Fruit fly (Drosophila melanogaster) whole organism, embryonic: ENCODE results near the gene CG42323.

Experiments used
- Atf6 ChIP-seq: fragments of 200-800 bp; sonication (Bioruptor generic); IDR thresholded peaks from 2 replicates; pipeline ENCODE4 v1.3.6; 2022; ENCODE audit warnings: missing biosample characterization, missing genetic modification characterization
- Bteb2 ChIP-seq: fragments of 200-800 bp; sonication (Bioruptor generic); optimal IDR thresholded peaks from 2 replicates; lab custom pipeline; 2016; ENCODE audit warnings: missing biosample characterization, missing genetic modification characterization
- CG11085 ChIP-seq: fragments of 200-800 bp; sonication (Bioruptor generic); IDR thresholded peaks from 2 replicates; pipeline ENCODE4 v1.3.6; 2022; ENCODE audit warnings: missing biosample characterization, missing genetic modification characterization
- CG12659 ChIP-seq: fragments of 200-800 bp; sonication (Bioruptor generic); optimal IDR thresholded peaks from 3 replicates; lab custom pipeline; 2017; ENCODE audit warnings: mild to moderate bottlenecking, missing biosample characterization, missing genetic modification reagents, missing genetic modification characterization
- CG13296 ChIP-seq: fragments of 200-800 bp; sonication (Bioruptor generic); optimal IDR thresholded peaks from 3 replicates; lab custom pipeline; 2018; ENCODE audit warnings: missing biosample characterization, mild to moderate bottlenecking, missing genetic modification characterization
- CG14710 ChIP-seq: fragments of 200-800 bp; sonication (Bioruptor generic); optimal IDR thresholded peaks from 3 replicates; lab custom pipeline; 2019; ENCODE audit warnings: missing biosample characterization, mild to moderate bottlenecking, missing genetic modification characterization, moderate library complexity
- CG15696 ChIP-seq: fragments of 200-800 bp; sonication (Bioruptor generic); optimal IDR thresholded peaks from 2 replicates; lab custom pipeline; 2019; ENCODE audit warnings: missing biosample characterization, mild to moderate bottlenecking, missing genetic modification characterization, moderate library complexity
- CG17186 ChIP-seq: fragments of 200-800 bp; sonication (Bioruptor generic); optimal IDR thresholded peaks from 3 replicates; lab custom pipeline; 2017; ENCODE audit warnings: missing biosample characterization, missing genetic modification reagents, missing genetic modification characterization
- CG17328 ChIP-seq: fragments of 200-800 bp; sonication (Bioruptor generic); IDR thresholded peaks from 2 replicates; pipeline ENCODE4 v1.3.6; 2022; ENCODE audit warnings: missing biosample characterization, missing genetic modification characterization
- CG2712 ChIP-seq: fragments of 200-800 bp; optimal IDR thresholded peaks from 3 replicates; lab custom pipeline; 2019; ENCODE audit warnings: missing biosample characterization, mild to moderate bottlenecking, missing genetic modification characterization, moderate library complexity
- CG33213 ChIP-seq: fragments of 200-800 bp; sonication (Bioruptor generic); optimal IDR thresholded peaks from 3 replicates; lab custom pipeline; 2016; ENCODE audit warnings: missing biosample characterization, missing genetic modification characterization
- CG4854 ChIP-seq: fragments of 200-800 bp; sonication (Bioruptor generic); optimal IDR thresholded peaks from 2 replicates; lab custom pipeline; 2016; ENCODE audit warnings: missing biosample characterization, missing genetic modification characterization, inconsistent platforms
- CG8281 ChIP-seq: fragments of 200-800 bp; sonication (Bioruptor generic); optimal IDR thresholded peaks from 2 replicates; lab custom pipeline; 2018; ENCODE audit warnings: missing biosample characterization, mild to moderate bottlenecking, missing genetic modification characterization, moderate library complexity
- CG9727 ChIP-seq: fragments of 200-800 bp; sonication (Bioruptor generic); optimal IDR thresholded peaks from 3 replicates; lab custom pipeline; 2017; ENCODE audit warnings: missing biosample characterization, mild to moderate bottlenecking, missing genetic modification characterization
- CG9797 ChIP-seq: fragments of 200-800 bp; sonication (Bioruptor generic); optimal IDR thresholded peaks from 3 replicates; lab custom pipeline; 2018; ENCODE audit warnings: missing biosample characterization, mild to moderate bottlenecking, missing genetic modification characterization
- CG9817 ChIP-seq: fragments of 200-800 bp; sonication (Bioruptor generic); optimal IDR thresholded peaks from 2 replicates; lab custom pipeline; 2018; ENCODE audit warnings: missing biosample characterization, mild to moderate bottlenecking, missing genetic modification characterization, moderate library complexity
- CkIIα-i1 ChIP-seq: fragments of 200-800 bp; sonication (Bioruptor generic); IDR thresholded peaks from 2 replicates; pipeline ENCODE4 v1.3.6; 2022; ENCODE audit warnings: missing biosample characterization, missing genetic modification characterization
- CrebB ChIP-seq: fragments of 200-800 bp; sonication (Bioruptor generic); optimal IDR thresholded peaks from 3 replicates; lab custom pipeline; 2018; ENCODE audit warnings: missing biosample characterization, mild to moderate bottlenecking, missing genetic modification characterization
- D ChIP-seq, 2 experiments: fragments of 200-800 bp in 1 of 2; fragments of >200 bp in 1 of 2; sonication (Bioruptor generic) in 1 of 2; optimal IDR thresholded peaks; 2 replicates in 1 of 2; 3 replicates in 1 of 2; lab custom pipeline; 2017; ENCODE audit warnings: mild to moderate bottlenecking in 1 of 2, missing biosample characterization in 1 of 2, missing genetic modification characterization in 1 of 2, missing genetic modification reagents in 1 of 2
- Ets65A ChIP-seq: fragments of 200-800 bp; sonication (Bioruptor generic); peaks from one replicate; lab custom pipeline; 2016; ENCODE audit warnings: missing biosample characterization, missing genetic modification characterization
- Fer1 ChIP-seq: fragments of 200-800 bp; sonication (Bioruptor generic); optimal IDR thresholded peaks from 2 replicates; lab custom pipeline; 2017; ENCODE audit warnings: missing biosample characterization, mild to moderate bottlenecking, missing genetic modification characterization
- Gsc ChIP-seq: fragments of 200-800 bp; sonication (Bioruptor generic); IDR thresholded peaks from 2 replicates; pipeline ENCODE4 v1.3.6; 2022; ENCODE audit warnings: missing biosample characterization, missing genetic modification characterization
- Jarid2 ChIP-seq: fragments of 200-800 bp; sonication (Bioruptor generic); optimal IDR thresholded peaks from 3 replicates; lab custom pipeline; 2017; ENCODE audit warnings: mild to moderate bottlenecking, missing biosample characterization, missing genetic modification reagents, missing genetic modification characterization
- Kr ChIP-seq: fragments of 200-800 bp; sonication (Bioruptor generic); optimal IDR thresholded peaks from 2 replicates; lab custom pipeline; 2017; ENCODE audit warnings: missing biosample characterization, mild to moderate bottlenecking, missing genetic modification characterization
- Myb ChIP-seq: fragments of 200-800 bp; sonication (Bioruptor generic); optimal IDR thresholded peaks from 2 replicates; lab custom pipeline; 2016; ENCODE audit warnings: missing biosample characterization, missing genetic modification characterization
- NC2β ChIP-seq: fragments of 200-800 bp; sonication (Bioruptor generic); optimal IDR thresholded peaks from 2 replicates; lab custom pipeline; 2016; ENCODE audit warnings: missing biosample characterization, missing genetic modification characterization
- Nf-YC ChIP-seq: fragments of 200-800 bp; optimal IDR thresholded peaks from 3 replicates; lab custom pipeline; 2019; ENCODE audit warnings: missing biosample characterization, mild to moderate bottlenecking, missing genetic modification characterization, moderate library complexity
- Rfx ChIP-seq: fragments of 200-800 bp; sonication (Bioruptor generic); IDR thresholded peaks from 2 replicates; pipeline ENCODE4 v1.3.6; 2022; ENCODE audit warnings: missing biosample characterization, missing genetic modification characterization
- Rx ChIP-seq: fragments of 200-800 bp; sonication (Bioruptor generic); IDR thresholded peaks from 2 replicates; pipeline ENCODE4 v1.3.6; 2022; ENCODE audit warnings: missing biosample characterization, missing genetic modification characterization
- Sin3A ChIP-seq: fragments of >200 bp; optimal IDR thresholded peaks from 2 replicates; lab custom pipeline; 2018
- Sry-β ChIP-seq: fragments of 200-800 bp; sonication (Bioruptor generic); optimal IDR thresholded peaks from 2 replicates; lab custom pipeline; 2018; ENCODE audit warnings: missing biosample characterization, mild to moderate bottlenecking, missing genetic modification characterization, moderate library complexity
- Tbp ChIP-seq: fragments of >200 bp; optimal IDR thresholded peaks from 2 replicates; lab custom pipeline; 2018; ENCODE audit warnings: missing biosample characterization, missing genetic modification characterization
- ase ChIP-seq: fragments of 200-800 bp; sonication (Bioruptor generic); IDR thresholded peaks from 3 replicates; pipeline ENCODE4 v1.3.6; 2022; ENCODE audit warnings: missing biosample characterization, missing genetic modification characterization
- cg ChIP-seq: fragments of 200-800 bp; sonication (Bioruptor generic); optimal IDR thresholded peaks from 3 replicates; lab custom pipeline; 2019; ENCODE audit warnings: missing biosample characterization, mild to moderate bottlenecking, missing genetic modification characterization, moderate library complexity
- chm ChIP-seq: fragments of 200-800 bp; sonication (Bioruptor generic); IDR thresholded peaks from 2 replicates; pipeline ENCODE4 v1.3.6; 2022; ENCODE audit warnings: missing biosample characterization, missing genetic modification characterization
- croc ChIP-seq: fragments of 200-800 bp; sonication (Bioruptor generic); conservative IDR thresholded peaks from 3 replicates; pipeline ENCODE4 v1.3.6; 2022; ENCODE audit warnings: missing biosample characterization, missing genetic modification characterization
- crol ChIP-seq: fragments of 200-800 bp; sonication (Bioruptor generic); IDR thresholded peaks from 2 replicates; pipeline ENCODE4 v1.3.6; 2022; ENCODE audit warnings: missing biosample characterization, missing genetic modification characterization
- ems ChIP-seq: fragments of 200-800 bp; sonication (Bioruptor generic); optimal IDR thresholded peaks from 3 replicates; lab custom pipeline; 2016; ENCODE audit warnings: missing biosample characterization, missing genetic modification characterization
- gcm2 ChIP-seq: fragments of 200-800 bp; sonication (Bioruptor generic); optimal IDR thresholded peaks from 2 replicates; lab custom pipeline; 2016; ENCODE audit warnings: missing biosample characterization, missing genetic modification characterization
- gfzf ChIP-seq: fragments of 200-800 bp; sonication (Bioruptor generic); optimal IDR thresholded peaks from 2 replicates; lab custom pipeline; 2016; ENCODE audit warnings: missing biosample characterization, mild to moderate bottlenecking, missing genetic modification characterization, moderate library complexity
- kni ChIP-seq: fragments of 200-800 bp; sonication (Bioruptor generic); optimal IDR thresholded peaks from 3 replicates; lab custom pipeline; 2017; ENCODE audit warnings: mild to moderate bottlenecking, missing biosample characterization, missing genetic modification reagents, missing genetic modification characterization
- lilli ChIP-seq: fragments of 200-800 bp; sonication (Bioruptor generic); optimal IDR thresholded peaks from 3 replicates; lab custom pipeline; 2016; ENCODE audit warnings: missing biosample characterization, missing genetic modification characterization
- onecut ChIP-seq: fragments of 200-800 bp; sonication (Bioruptor generic); IDR thresholded peaks from 2 replicates; pipeline ENCODE4 v1.3.6; 2022; ENCODE audit warnings: missing biosample characterization, missing genetic modification characterization
- pho ChIP-seq: fragments of 200-800 bp; sonication (Bioruptor generic); optimal IDR thresholded peaks from 2 replicates; lab custom pipeline; 2016; ENCODE audit warnings: missing biosample characterization, missing genetic modification characterization
- phol ChIP-seq: fragments of 200-800 bp; sonication (Bioruptor generic); optimal IDR thresholded peaks from 3 replicates; lab custom pipeline; 2018; ENCODE audit warnings: missing biosample characterization, mild to moderate bottlenecking, missing genetic modification characterization, moderate library complexity
- pros ChIP-seq: fragments of 200-800 bp; sonication (Bioruptor generic); optimal IDR thresholded peaks from 3 replicates; lab custom pipeline; 2019; ENCODE audit warnings: missing biosample characterization, mild to moderate bottlenecking, missing genetic modification characterization, moderate library complexity
- ranshi ChIP-seq: fragments of 200-800 bp; sonication (Bioruptor generic); IDR thresholded peaks from 2 replicates; pipeline ENCODE4 v1.3.6; 2022; ENCODE audit warnings: missing biosample characterization, missing genetic modification characterization
- ro ChIP-seq: fragments of 200-800 bp; sonication (Bioruptor generic); IDR thresholded peaks from 2 replicates; pipeline ENCODE4 v1.3.6; 2022; ENCODE audit warnings: missing biosample characterization, missing genetic modification characterization
- row ChIP-seq: fragments of 200-800 bp; sonication (Bioruptor generic); IDR thresholded peaks from 3 replicates; pipeline ENCODE4 v1.3.6; 2022; ENCODE audit warnings: missing biosample characterization, missing genetic modification characterization
- schlank ChIP-seq: fragments of 200-800 bp; sonication (Bioruptor generic); optimal IDR thresholded peaks from 2 replicates; lab custom pipeline; 2018; ENCODE audit warnings: missing biosample characterization, mild to moderate bottlenecking, missing genetic modification characterization
- sim ChIP-seq: fragments of 200-800 bp; sonication (Bioruptor generic); IDR thresholded peaks from 2 replicates; pipeline ENCODE4 v1.3.6; 2022; ENCODE audit warnings: missing biosample characterization, missing genetic modification characterization
- wek ChIP-seq: fragments of 200-800 bp; sonication (Bioruptor generic); optimal IDR thresholded peaks from 3 replicates; lab custom pipeline; 2018; ENCODE audit warnings: missing biosample characterization, mild to moderate bottlenecking, missing genetic modification characterization, moderate library complexity
- zfh2 ChIP-seq: fragments of 200-800 bp; sonication (Bioruptor generic); optimal IDR thresholded peaks from 2 replicates; lab custom pipeline; 2016; ENCODE audit warnings: missing biosample characterization, missing genetic modification characterization

Gene CG42323

dm6 chrX:18379791-18380190, 42.4 kb upstream of the CG42323 start, which contains the start of the genes por and CG6179 (continued):
- TF ChIP-seq CG8281 (tag; lab: Kevin White, UChicago) (no peak), phol (tag; lab: Kevin White, UChicago) (peak; percentile 11), NC2β (GFP tag; lab: Kevin White, UChicago) (no peak), Kr (GFP tag; lab: Kevin White, UChicago) (no peak), schlank (tag; lab: Kevin White, UChicago) (no peak), pho (no peak), Ets65A (GFP tag; lab: Kevin White, UChicago) (no peak), Atf6 (GFP tag; lab: Robert Waterston, UW) (no peak), cg (no peak), CkIIα-i1 (GFP tag; lab: Robert Waterston, UW) (no peak), Sin3A (lab: Kevin White, UChicago) (peak; percentile 48), wek (no peak), ranshi (GFP tag; lab: Robert Waterston, UW) (no peak), Rx (no peak), CG14710 (tag; lab: Kevin White, UChicago) (peak; percentile 33), gcm2 (GFP tag; lab: Kevin White, UChicago) (no peak), croc (GFP tag; lab: Robert Waterston, UW) (no peak), ems (GFP tag; lab: Kevin White, UChicago) (no peak), CG9817 (tag; lab: Kevin White, UChicago) (no peak), Jarid2 (no peak), sim (GFP tag; lab: Robert Waterston, UW) (no peak), CG2712 (tag; lab: Kevin White, UChicago) (no peak), zfh2 (no peak), onecut (GFP tag; lab: Robert Waterston, UW) (no peak), CG33213 (GFP tag; lab: Kevin White, UChicago) (no peak), pros (GFP tag; lab: Kevin White, UChicago) (no peak), Nf-YC (tag; lab: Kevin White, UChicago) (no peak), Gsc (GFP tag; lab: Robert Waterston, UW) (no peak), ase (no peak), lilli (GFP tag; lab: Kevin White, UChicago) (no peak), CrebB (no peak), CG15696 (tag; lab: Kevin White, UChicago) (no peak), ro (GFP tag; lab: Robert Waterston, UW) (no peak), Tbp (GFP tag; lab: Kevin White, UChicago) (no peak), Rfx (GFP tag; lab: Robert Waterston, UW) (no peak), CG11085 (no peak), D (optimal IDR thresholded peaks at IDR 0.05; lab: Kevin White, UChicago) (no peak), D (GFP tag; optimal IDR thresholded peaks at IDR 0.05; lab: Kevin White, UChicago) (no peak), crol (GFP tag; lab: Robert Waterston, UW) (no peak), kni (GFP tag; lab: Kevin White, UChicago) (no peak), CG13296 (no peak), CG12659 (GFP tag; lab: Kevin White, UChicago) (peak; percentile 20), CG4854 (GFP tag; lab: Kevin White, UChicago) (no peak), CG9727 (GFP tag; lab: Kevin White, UChicago) (no peak), gfzf (GFP tag; lab: Kevin White, UChicago) (peak; percentile 70), Bteb2 (GFP tag; lab: Kevin White, UChicago) (no peak), CG17186 (GFP tag; lab: Kevin White, UChicago) (peak; percentile 43), Fer1 (GFP tag; lab: Kevin White, UChicago) (no peak), CG17328 (GFP tag; lab: Robert Waterston, UW) (no peak), CG9797 (GFP tag; lab: Kevin White, UChicago) (peak; percentile 52), Sry-β (GFP tag; lab: Kevin White, UChicago) (peak; percentile 79), Myb (GFP tag; lab: Kevin White, UChicago) (no peak), row (GFP tag; lab: Robert Waterston, UW) (peak; percentile 64), chm (GFP tag; lab: Robert Waterston, UW) (no peak)
